Fruit fly (Drosophila melanogaster): ENCODE measurements around the gene corn.

DNA sequence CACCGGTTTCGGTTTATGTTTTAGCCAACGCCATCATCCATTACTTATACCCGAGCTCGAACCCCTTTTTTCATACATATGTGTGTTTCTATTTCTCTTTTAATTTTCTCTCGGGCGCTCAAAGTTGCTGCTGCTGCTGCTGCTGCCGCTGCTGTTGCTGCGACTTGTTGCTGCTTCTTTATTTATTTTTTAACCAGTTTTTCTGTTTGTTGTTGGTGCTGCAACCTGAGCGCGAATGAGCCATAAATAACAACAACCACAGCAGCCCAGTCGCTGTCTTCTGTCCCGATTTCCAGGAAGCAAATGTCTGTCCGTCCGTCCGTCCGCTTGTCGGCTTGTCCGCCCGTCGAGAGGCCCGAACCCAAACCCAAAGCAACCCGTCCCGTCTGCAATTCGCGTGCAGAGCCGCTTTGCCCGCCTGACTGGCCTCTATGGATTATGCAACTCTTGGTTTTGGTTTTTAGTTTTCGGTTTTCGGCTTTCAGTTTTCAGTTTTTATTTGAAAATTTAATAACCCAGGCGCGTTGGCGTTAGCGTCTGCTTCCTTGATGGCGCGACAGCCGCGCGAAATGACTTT is 19.2 kb downstream of the corn start:
- TF ChIP-seq jim (GFP tag; optimal IDR thresholded peaks at IDR 0.05), result no peak
- TF ChIP-seq Abd-B (GFP tag; optimal IDR thresholded peaks at IDR 0.05), result no peak
- TF ChIP-seq usp (GFP tag; optimal IDR thresholded peaks at IDR 0.05), result no peak
- no peak for TF ChIP-seq br (GFP tag; optimal IDR thresholded peaks at IDR 0.05)
- no peak for TF ChIP-seq Vsx2 (GFP tag; optimal IDR thresholded peaks at IDR 0.05; ENCODE audit: partially characterized antibody)
- no peak for TF ChIP-seq dl (GFP tag; optimal IDR thresholded peaks at IDR 0.05; ENCODE audit: insufficient read depth in 1 of 2, partially characterized antibody in 2 of 2)
- no peak for TF ChIP-seq Rel (GFP tag; optimal IDR thresholded peaks at IDR 0.05)
- no peak for TF ChIP-seq Rel (tag; optimal IDR thresholded peaks at IDR 0.05)
- TF ChIP-seq Myc (optimal IDR thresholded peaks at IDR 0.05), result no peak
